Worm (Caenorhabditis elegans): ENCODE measurements around the gene C05D9.9.

The C05D9.9 gene

ce11 chrX:1124146-1124545 lies at the start of gene C05D9.9:
C05D9.9 (minus strand) TSS chrX:1124246.
- TF ChIP-seq tbx-11 (GFP tag; IDR thresholded peaks at IDR 0.05) (no peak), pes-1 (GFP tag; IDR thresholded peaks at IDR 0.05) (no peak), ceh-13 (GFP tag; optimal IDR thresholded peaks at IDR 0.05) (no peak), ets-7 (tag; optimal IDR thresholded peaks at IDR 0.05) (no peak), F13C5.2 (tag; optimal IDR thresholded peaks at IDR 0.05) (no peak), flt-1 (GFP tag; IDR thresholded peaks at IDR 0.05) (no peak), hmbx-1 (tag; optimal IDR thresholded peaks at IDR 0.05) (no peak), sea-1 (GFP tag; conservative IDR thresholded peaks at IDR 0.05) (no peak), tbx-37 (GFP tag; conservative IDR thresholded peaks at IDR 0.05) (no peak), ama-1 (optimal IDR thresholded peaks at IDR 0.05) (no peak), B0310.2 (tag; optimal IDR thresholded peaks at IDR 0.05) (no peak), ceh-36 (tag; optimal IDR thresholded peaks at IDR 0.05) (no peak), aly-1 (tag; optimal IDR thresholded peaks at IDR 0.05) (no peak), tra-4 (tag; optimal IDR thresholded peaks at IDR 0.05) (no peak)

- TF ChIP-seq sea-1 (GFP tag; conservative IDR thresholded peaks at IDR 0.05) = no peak
Measured at ce11 chrX:1172024-1172423, 48.0 kb upstream of the C05D9.9 start.

DNA sequence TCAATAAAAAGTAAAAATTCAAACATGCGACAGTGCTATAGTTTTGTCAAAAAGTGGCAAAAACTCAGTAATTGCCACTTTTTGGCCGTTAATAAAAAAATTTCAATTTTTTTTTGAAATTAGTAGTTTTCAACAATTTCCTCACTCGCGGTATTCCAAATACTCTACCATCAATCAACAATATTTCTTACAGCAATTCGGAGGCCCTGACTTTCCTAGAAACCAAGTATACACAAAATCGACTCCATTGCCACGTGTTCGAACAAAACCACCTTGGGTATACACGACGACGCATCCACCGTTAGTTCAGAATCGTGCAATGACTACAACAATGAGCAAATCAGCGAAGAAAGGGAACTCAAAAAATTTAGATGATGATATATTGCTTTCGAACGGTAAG lies 47.6 kb upstream of the C05D9.9 start:
- TF ChIP-seq tra-4 (tag; optimal IDR thresholded peaks at IDR 0.05) (no peak), ets-7 (tag; optimal IDR thresholded peaks at IDR 0.05) (no peak), hnd-1 (tag; optimal IDR thresholded peaks at IDR 0.05) (no peak), sea-1 (GFP tag; conservative IDR thresholded peaks at IDR 0.05) (no peak), F13C5.2 (tag; optimal IDR thresholded peaks at IDR 0.05) (no peak), hmg-4 (GFP tag; optimal IDR thresholded peaks at IDR 0.05) (no peak), ceh-36 (tag; optimal IDR thresholded peaks at IDR 0.05) (no peak), ceh-13 (GFP tag; optimal IDR thresholded peaks at IDR 0.05) (no peak), aly-1 (tag; optimal IDR thresholded peaks at IDR 0.05) (no peak), scrt-1 (GFP tag; IDR thresholded peaks at IDR 0.05) (no peak), tbx-37 (GFP tag; conservative IDR thresholded peaks at IDR 0.05) (no peak), B0310.2 (tag; optimal IDR thresholded peaks at IDR 0.05) (no peak), ama-1 (optimal IDR thresholded peaks at IDR 0.05) (no peak), flt-1 (GFP tag; IDR thresholded peaks at IDR 0.05) (no peak), hmbx-1 (tag; optimal IDR thresholded peaks at IDR 0.05) (no peak), tbx-11 (GFP tag; IDR thresholded peaks at IDR 0.05) (no peak), pes-1 (GFP tag; IDR thresholded peaks at IDR 0.05) (no peak)

DNA sequence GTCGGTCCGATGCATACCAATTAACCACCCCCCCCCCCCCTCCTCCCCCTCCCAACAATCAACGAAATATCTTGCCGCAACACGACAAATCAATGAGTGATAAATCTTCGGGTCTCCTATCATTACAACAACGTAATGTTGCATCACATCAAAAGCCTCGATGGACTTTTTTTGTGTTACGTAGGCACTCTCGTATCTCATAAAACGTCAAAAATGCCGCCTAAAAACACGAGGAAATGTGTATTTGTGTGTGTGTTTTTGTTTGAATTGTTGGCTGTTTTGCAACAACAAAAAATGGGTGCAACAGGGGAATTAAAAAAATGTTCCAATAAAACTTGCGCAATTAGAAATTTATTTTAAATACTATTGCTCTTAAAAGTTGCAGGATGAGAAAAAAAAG lies 43.2 kb upstream of the C05D9.9 start:
- no peak for TF ChIP-seq ceh-13 (GFP tag; optimal IDR thresholded peaks at IDR 0.05)
- TF ChIP-seq scrt-1 (GFP tag; IDR thresholded peaks at IDR 0.05) = no peak

ce11 chrX:1162019-1162418 lies 38.0 kb upstream of the C05D9.9 start, which contains the start of gene tmc-1:
tmc-1 (plus strand) TSS chrX:1162207.
- TF ChIP-seq sea-1 (GFP tag; conservative IDR thresholded peaks at IDR 0.05) = no peak
- TF ChIP-seq ceh-36 (tag; optimal IDR thresholded peaks at IDR 0.05) = no peak
- no peak for TF ChIP-seq tbx-37 (GFP tag; conservative IDR thresholded peaks at IDR 0.05)
- no peak for TF ChIP-seq ama-1 (optimal IDR thresholded peaks at IDR 0.05)
- no peak for TF ChIP-seq ets-7 (tag; optimal IDR thresholded peaks at IDR 0.05)
- TF ChIP-seq hmg-4 (GFP tag; optimal IDR thresholded peaks at IDR 0.05) = no peak
- no peak for TF ChIP-seq tbx-11 (GFP tag; IDR thresholded peaks at IDR 0.05)
- TF ChIP-seq aly-1 (tag; optimal IDR thresholded peaks at IDR 0.05) = no peak
- no peak for TF ChIP-seq hmbx-1 (tag; optimal IDR thresholded peaks at IDR 0.05)
- TF ChIP-seq pes-1 (GFP tag; IDR thresholded peaks at IDR 0.05) = no peak
- no peak for TF ChIP-seq scrt-1 (GFP tag; IDR thresholded peaks at IDR 0.05)
- no peak for TF ChIP-seq flt-1 (GFP tag; IDR thresholded peaks at IDR 0.05)
- TF ChIP-seq B0310.2 (tag; optimal IDR thresholded peaks at IDR 0.05) = no peak
- no peak for TF ChIP-seq tra-4 (tag; optimal IDR thresholded peaks at IDR 0.05)
- TF ChIP-seq ceh-13 (GFP tag; optimal IDR thresholded peaks at IDR 0.05) = no peak
- TF ChIP-seq hnd-1 (tag; optimal IDR thresholded peaks at IDR 0.05) = no peak
- no peak for TF ChIP-seq F13C5.2 (tag; optimal IDR thresholded peaks at IDR 0.05)

DNA sequence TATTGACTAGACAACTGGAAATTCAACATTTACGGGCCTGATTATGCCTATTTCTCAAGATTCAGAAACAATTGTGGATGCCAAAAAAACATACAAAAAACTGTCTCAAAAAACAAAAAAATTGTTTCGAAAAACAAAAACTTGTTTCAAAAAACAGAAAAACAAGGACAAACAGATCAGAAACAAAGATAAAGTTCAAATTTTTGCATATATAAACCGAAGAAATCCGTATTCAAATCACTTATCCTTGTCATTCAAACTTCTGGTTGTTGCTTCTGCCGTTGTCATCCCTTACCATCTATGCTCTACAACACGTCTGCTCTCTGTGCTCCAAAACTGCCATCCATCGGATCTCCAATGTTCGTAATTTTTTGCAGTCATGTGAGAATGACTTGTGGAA lies 30.6 kb upstream of the C05D9.9 start, which contains the start of gene R193.1:
Gene R193.1 (plus strand): TSS at position 301 of the 400 bp plus-strand sequence.
- TF ChIP-seq F13C5.2 (tag; optimal IDR thresholded peaks at IDR 0.05) (no peak), B0310.2 (tag; optimal IDR thresholded peaks at IDR 0.05) (no peak), hmg-4 (GFP tag; optimal IDR thresholded peaks at IDR 0.05) (no peak), tra-4 (tag; optimal IDR thresholded peaks at IDR 0.05) (no peak), tbx-37 (GFP tag; conservative IDR thresholded peaks at IDR 0.05) (no peak), ceh-36 (tag; optimal IDR thresholded peaks at IDR 0.05) (no peak), sea-1 (GFP tag; conservative IDR thresholded peaks at IDR 0.05) (no peak), flt-1 (GFP tag; IDR thresholded peaks at IDR 0.05) (no peak), hnd-1 (tag; optimal IDR thresholded peaks at IDR 0.05) (no peak), aly-1 (tag; optimal IDR thresholded peaks at IDR 0.05) (no peak), ceh-13 (GFP tag; optimal IDR thresholded peaks at IDR 0.05) (no peak), pes-1 (GFP tag; IDR thresholded peaks at IDR 0.05) (no peak), ama-1 (optimal IDR thresholded peaks at IDR 0.05) (no peak), hmbx-1 (tag; optimal IDR thresholded peaks at IDR 0.05) (no peak), ets-7 (tag; optimal IDR thresholded peaks at IDR 0.05) (no peak), scrt-1 (GFP tag; IDR thresholded peaks at IDR 0.05) (no peak), tbx-11 (GFP tag; IDR thresholded peaks at IDR 0.05) (no peak)

DNA sequence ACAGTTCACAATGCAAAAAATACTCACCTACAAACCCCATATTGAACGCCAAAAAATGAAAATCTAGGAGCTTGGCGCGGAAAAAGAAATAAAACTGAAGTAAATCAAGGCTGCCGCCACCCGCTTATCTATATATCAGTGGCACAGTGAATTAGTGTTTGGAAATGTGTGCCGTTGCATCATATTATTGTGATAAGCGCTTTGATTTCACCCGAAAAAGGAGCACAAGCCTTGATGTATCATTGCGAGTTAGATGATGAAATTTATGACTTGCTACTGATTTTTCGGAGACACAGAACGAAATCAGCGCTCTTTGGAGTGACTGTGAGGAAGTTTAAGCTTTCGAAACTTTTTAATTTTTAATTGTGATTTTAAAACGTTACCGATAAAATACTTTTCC lies 24.4 kb upstream of the C05D9.9 start, which contains the start of the genes R193.2 and R193.6:
Gene R193.2 (minus strand): TSS at position 148 of the 400 bp plus-strand sequence.
Gene R193.6 (plus strand): TSS at position 350 of the 400 bp plus-strand sequence.
- TF ChIP-seq hnd-1 (tag; optimal IDR thresholded peaks at IDR 0.05) = no peak
- TF ChIP-seq flt-1 (GFP tag; IDR thresholded peaks at IDR 0.05) = no peak
- TF ChIP-seq ama-1 (optimal IDR thresholded peaks at IDR 0.05) = no peak
- TF ChIP-seq hmg-4 (GFP tag; optimal IDR thresholded peaks at IDR 0.05) = no peak
- no peak for TF ChIP-seq tbx-11 (GFP tag; IDR thresholded peaks at IDR 0.05)
- TF ChIP-seq hmbx-1 (tag; optimal IDR thresholded peaks at IDR 0.05) = no peak
- TF ChIP-seq ets-7 (tag; optimal IDR thresholded peaks at IDR 0.05) = no peak
- no peak for TF ChIP-seq B0310.2 (tag; optimal IDR thresholded peaks at IDR 0.05)
- TF ChIP-seq ceh-13 (GFP tag; optimal IDR thresholded peaks at IDR 0.05) = no peak
- TF ChIP-seq aly-1 (tag; optimal IDR thresholded peaks at IDR 0.05) = no peak
- TF ChIP-seq ceh-36 (tag; optimal IDR thresholded peaks at IDR 0.05) = no peak
- TF ChIP-seq sea-1 (GFP tag; conservative IDR thresholded peaks at IDR 0.05) = no peak
- no peak for TF ChIP-seq scrt-1 (GFP tag; IDR thresholded peaks at IDR 0.05)
- TF ChIP-seq tbx-37 (GFP tag; conservative IDR thresholded peaks at IDR 0.05) = no peak
- TF ChIP-seq tra-4 (tag; optimal IDR thresholded peaks at IDR 0.05) = no peak
- TF ChIP-seq F13C5.2 (tag; optimal IDR thresholded peaks at IDR 0.05) = no peak

Measured in whole organism, early embryonic.